Worm (Caenorhabditis elegans) whole organism, young adult: Measurements from ENCODE around the gene nhr-28.
A peak's percentile ranks its signal among the peaks of the same experiment; 100 is the strongest.

Experiments used
- B0019.2 ChIP-seq: fragments of 200-800 bp; sonication (Bioruptor generic); conservative IDR thresholded peaks from 2 replicates; pipeline ENCODE4 v1.3.6; 2022; ENCODE audit warnings: missing genetic modification reagents, missing genetic modification characterization, missing compliant biosample characterization
- B0261.1 ChIP-seq: sonication (generic microtip); optimal IDR thresholded peaks from 2 replicates; lab custom pipeline; 2016; ENCODE audit warnings: mild to moderate bottlenecking, missing genetic modification characterization, moderate library complexity, missing compliant biosample characterization
- B0336.3 ChIP-seq: fragments of 200-800 bp; sonication (Bioruptor generic); IDR thresholded peaks from 2 replicates; pipeline ENCODE4 v1.3.6; 2022; ENCODE audit warnings: missing genetic modification characterization, missing compliant biosample characterization
- C17E4.6 ChIP-seq: fragments of 200-800 bp; sonication (Bioruptor generic); IDR thresholded peaks from 2 replicates; pipeline ENCODE4 v1.3.6; 2022; ENCODE audit warnings: missing genetic modification reagents, missing genetic modification characterization, missing compliant biosample characterization
- D2030.7 ChIP-seq: fragments of 200-800 bp; sonication (Bioruptor generic); IDR thresholded peaks from 2 replicates; pipeline ENCODE4 v1.3.6; 2022; ENCODE audit warnings: missing genetic modification reagents, missing genetic modification characterization, missing compliant biosample characterization
- F37B4.10 ChIP-seq: fragments of 200-800 bp; sonication (Bioruptor generic); IDR thresholded peaks from 2 replicates; pipeline ENCODE4 v1.3.6; 2022; ENCODE audit warnings: missing genetic modification characterization, missing compliant biosample characterization
- F57A8.1 ChIP-seq: fragments of 200-800 bp; sonication (Bioruptor generic); optimal IDR thresholded peaks from 2 replicates; lab custom pipeline; 2018; ENCODE audit warnings: mild to moderate bottlenecking, missing genetic modification characterization, moderate library complexity, missing compliant biosample characterization
- F57C9.4 ChIP-seq: sonication (generic microtip); optimal IDR thresholded peaks from 2 replicates; lab custom pipeline; 2017; ENCODE audit warnings: mild to moderate bottlenecking, missing genetic modification characterization, missing compliant biosample characterization
- Y53F4B.3 ChIP-seq: fragments of 200-800 bp; sonication (Bioruptor generic); IDR thresholded peaks from 2 replicates; pipeline ENCODE4 v1.3.6; 2022; ENCODE audit warnings: missing genetic modification reagents, missing genetic modification characterization, missing compliant biosample characterization
- Y95B8A.8 ChIP-seq: fragments of 200-800 bp; sonication (Bioruptor generic); IDR thresholded peaks from 2 replicates; pipeline ENCODE4 v1.3.6; 2022; ENCODE audit warnings: missing genetic modification reagents, missing genetic modification characterization, missing compliant biosample characterization
- ZK185.1 ChIP-seq: sonication (generic microtip); optimal IDR thresholded peaks from 2 replicates; lab custom pipeline; 2016; ENCODE audit warnings: mild to moderate bottlenecking, missing genetic modification characterization, missing compliant biosample characterization; ENCODE audit not compliant: poor library complexity, severe bottlenecking
- ama-1 ChIP-seq, 3 experiments: fragments of 150-350 bp in 1 of 3; sonication (generic microtip) in 2 of 3; optimal IDR thresholded peaks; 2 replicates each; lab custom pipeline; 2014 to 2018; ENCODE audit warnings: missing biosample characterization in 2 of 3, missing genetic modification characterization in 2 of 3, missing genetic modification reagents in 2 of 3
- aptf-3 ChIP-seq: fragments of 200-800 bp; sonication (Bioruptor generic); IDR thresholded peaks from 2 replicates; pipeline ENCODE4 v1.3.6; 2022; ENCODE audit warnings: missing genetic modification characterization, missing compliant biosample characterization
- atf-7 ChIP-seq: sonication (generic microtip); optimal IDR thresholded peaks from 2 replicates; lab custom pipeline; 2017; ENCODE audit warnings: mild to moderate bottlenecking, missing genetic modification characterization, missing compliant biosample characterization
- attf-5 ChIP-seq: fragments of 200-800 bp; sonication (Bioruptor generic); optimal IDR thresholded peaks from 2 replicates; lab custom pipeline; 2018; ENCODE audit warnings: mild to moderate bottlenecking, missing genetic modification characterization, missing compliant biosample characterization
- ccch-3 ChIP-seq: fragments of 200-800 bp; sonication (Bioruptor generic); optimal IDR thresholded peaks from 2 replicates; lab custom pipeline; 2018; ENCODE audit warnings: mild to moderate bottlenecking, missing genetic modification characterization, missing compliant biosample characterization
- ceh-58 ChIP-seq: fragments of 200-800 bp; sonication (Bioruptor generic); IDR thresholded peaks from 2 replicates; pipeline ENCODE4 v1.3.6; 2022; ENCODE audit warnings: missing genetic modification characterization, missing compliant biosample characterization
- chd-7 ChIP-seq: sonication (generic microtip); optimal IDR thresholded peaks from 2 replicates; lab custom pipeline; 2016; ENCODE audit warnings: mild to moderate bottlenecking, missing genetic modification characterization, moderate library complexity, missing compliant biosample characterization
- die-1 ChIP-seq: sonication (generic microtip); optimal IDR thresholded peaks from 2 replicates; lab custom pipeline; 2016; ENCODE audit warnings: missing genotype, mild to moderate bottlenecking, missing genetic modification characterization, missing compliant biosample characterization
- dpff-1 ChIP-seq: sonication (generic microtip); optimal IDR thresholded peaks from 2 replicates; lab custom pipeline; 2017; ENCODE audit warnings: mild to moderate bottlenecking, missing genetic modification characterization, missing compliant biosample characterization
- dpl-1 ChIP-seq: fragments of 150-350 bp; optimal IDR thresholded peaks from 2 replicates; lab custom pipeline; 2014; ENCODE audit warnings: missing biosample characterization, missing genetic modification reagents, missing genetic modification characterization
- egrh-3 ChIP-seq: fragments of 200-800 bp; sonication (Bioruptor generic); IDR thresholded peaks from 2 replicates; pipeline ENCODE4 v1.3.6; 2022; ENCODE audit warnings: missing genetic modification reagents, missing genetic modification characterization, missing compliant biosample characterization
- hlh-12 ChIP-seq: sonication (generic microtip); optimal IDR thresholded peaks from 2 replicates; lab custom pipeline; 2016; ENCODE audit warnings: missing genetic modification characterization, missing compliant biosample characterization
- hmg-1.2 ChIP-seq: fragments of 200-800 bp; sonication (Bioruptor generic); IDR thresholded peaks from 2 replicates; pipeline ENCODE4 v1.3.6; 2022; ENCODE audit warnings: missing genetic modification reagents, missing genetic modification characterization, missing compliant biosample characterization
- lin-40 ChIP-seq: sonication (generic microtip); optimal IDR thresholded peaks from 2 replicates; lab custom pipeline; 2016; ENCODE audit warnings: missing genetic modification characterization, mild to moderate bottlenecking, missing compliant biosample characterization, missing genotype, missing genetic modification reagents
- lin-54 ChIP-seq: fragments of 200-800 bp; sonication (Bioruptor generic); optimal IDR thresholded peaks from 2 replicates; lab custom pipeline; 2018; ENCODE audit warnings: mild to moderate bottlenecking, missing genetic modification characterization, missing compliant biosample characterization
- lir-1 ChIP-seq: fragments of 200-800 bp; sonication (Bioruptor generic); conservative IDR thresholded peaks from 2 replicates; pipeline ENCODE4 v1.3.6; 2022; ENCODE audit warnings: missing genetic modification reagents, missing genetic modification characterization, missing compliant biosample characterization
- lsy-27 ChIP-seq: sonication (generic microtip); optimal IDR thresholded peaks from 2 replicates; lab custom pipeline; 2017; ENCODE audit warnings: missing genetic modification characterization, mild to moderate bottlenecking, missing compliant biosample characterization, antibody characterized with exemption, missing genotype, borderline replicate concordance; ENCODE audit not compliant: insufficient read depth
- mcd-1 ChIP-seq: fragments of 200-800 bp; sonication (Bioruptor generic); IDR thresholded peaks from 2 replicates; pipeline ENCODE4 v1.3.6; 2022; ENCODE audit warnings: missing genetic modification reagents, missing genetic modification characterization, missing compliant biosample characterization
- nfya-2 ChIP-seq: fragments of 200-800 bp; sonication (Bioruptor generic); IDR thresholded peaks from 2 replicates; pipeline ENCODE4 v1.3.6; 2022; ENCODE audit warnings: missing genetic modification reagents, missing genetic modification characterization, missing compliant biosample characterization
- nhr-80 ChIP-seq: sonication (generic microtip); optimal IDR thresholded peaks from 2 replicates; lab custom pipeline; 2016; ENCODE audit warnings: missing genetic modification characterization, missing compliant biosample characterization
- rpc-1 ChIP-seq, 2 experiments: fragments of 150-350 bp in 1 of 2; sonication (generic microtip) in 1 of 2; optimal IDR thresholded peaks; 2 replicates each; lab custom pipeline; 2014 to 2018; ENCODE audit warnings: missing biosample characterization in 1 of 2, missing genetic modification characterization in 1 of 2, missing genetic modification reagents in 1 of 2, missing genotype in 1 of 2
- sea-2 ChIP-seq: fragments of 200-800 bp; sonication (Bioruptor generic); IDR thresholded peaks from 2 replicates; pipeline ENCODE4 v1.3.6; 2022; ENCODE audit warnings: missing genetic modification characterization, missing compliant biosample characterization
- snpc-3.4 ChIP-seq: sonication (generic microtip); optimal IDR thresholded peaks from 2 replicates; lab custom pipeline; 2017; ENCODE audit warnings: missing genetic modification characterization, mild to moderate bottlenecking, missing compliant biosample characterization, antibody characterized with exemption, moderate library complexity, missing genotype, missing genetic modification reagents
- tbx-9 ChIP-seq: sonication (generic microtip); optimal IDR thresholded peaks from 2 replicates; lab custom pipeline; 2016; ENCODE audit warnings: borderline replicate concordance, missing genetic modification characterization, inconsistent platforms, missing compliant biosample characterization
- tlf-1 ChIP-seq: fragments of 200-800 bp; sonication (Bioruptor generic); optimal IDR thresholded peaks from 2 replicates; lab custom pipeline; 2018; ENCODE audit warnings: mild to moderate bottlenecking, missing genetic modification characterization, missing compliant biosample characterization
- unc-130 ChIP-seq: sonication (generic microtip); optimal IDR thresholded peaks from 2 replicates; lab custom pipeline; 2016; ENCODE audit warnings: missing genetic modification reagents, missing genetic modification characterization, missing compliant biosample characterization
- zim-3 ChIP-seq: sonication (generic microtip); optimal IDR thresholded peaks from 2 replicates; lab custom pipeline; 2017; ENCODE audit warnings: mild to moderate bottlenecking, missing genetic modification characterization, moderate library complexity, missing compliant biosample characterization
- ztf-28 ChIP-seq: fragments of 200-800 bp; sonication (Bioruptor generic); IDR thresholded peaks from 2 replicates; pipeline ENCODE4 v1.3.6; 2022; ENCODE audit warnings: missing genetic modification reagents, missing genetic modification characterization, missing compliant biosample characterization
- ztf-3 ChIP-seq: fragments of 200-800 bp; sonication (Bioruptor generic); optimal IDR thresholded peaks from 2 replicates; lab custom pipeline; 2018; ENCODE audit warnings: mild to moderate bottlenecking, missing genetic modification characterization, missing compliant biosample characterization
- ztf-6 ChIP-seq: fragments of 200-800 bp; sonication (Bioruptor generic); IDR thresholded peaks from 2 replicates; pipeline ENCODE4 v1.3.6; 2022; ENCODE audit warnings: missing genetic modification reagents, missing genetic modification characterization, missing compliant biosample characterization

nhr-28 gene

ce11 chrX:16368969-16369368, 14.2 kb downstream of the nhr-28 start:
- TF ChIP-seq hmg-1.2 (GFP tag; lab: Robert Waterston, UW) = no peak
- no peak for TF ChIP-seq aptf-3 (GFP tag; lab: Robert Waterston, UW)
- TF ChIP-seq ZK185.1 = no peak
- no peak for TF ChIP-seq sea-2
- TF ChIP-seq Y95B8A.8 (GFP tag; lab: Robert Waterston, UW) = no peak
- TF ChIP-seq chd-7 (tag; lab: Kevin White, UChicago) = no peak
- no peak for TF ChIP-seq attf-5
- TF ChIP-seq tlf-1 (GFP tag; lab: Kevin White, UChicago) = no peak
- no peak for TF ChIP-seq ccch-3 (GFP tag; lab: Kevin White, UChicago)
- no peak for TF ChIP-seq die-1 (tag; lab: Kevin White, UChicago)
- TF ChIP-seq hlh-12 (tag; lab: Kevin White, UChicago) = no peak
- no peak for TF ChIP-seq zim-3 (tag; lab: Kevin White, UChicago)
- TF ChIP-seq tbx-9 = no peak
- no peak for TF ChIP-seq ama-1 (optimal IDR thresholded peaks at IDR 0.05; lab: Kevin White, UChicago)
- no peak for TF ChIP-seq ama-1 (GFP tag; optimal IDR thresholded peaks at IDR 0.05; lab: Kevin White, UChicago)
- TF ChIP-seq Y53F4B.3 (GFP tag; lab: Robert Waterston, UW) = no peak
- TF ChIP-seq B0019.2 = no peak

- TF ChIP-seq B0336.3 (GFP tag; lab: Robert Waterston, UW) (no peak), Y95B8A.8 (GFP tag; lab: Robert Waterston, UW) (no peak), F57C9.4 (tag; lab: Kevin White, UChicago) (no peak), lsy-27 (tag; lab: Kevin White, UChicago) (no peak), mcd-1 (GFP tag; lab: Robert Waterston, UW) (no peak), nfya-2 (GFP tag; lab: Robert Waterston, UW) (no peak), unc-130 (GFP tag; lab: Kevin White, UChicago) (no peak), ceh-58 (GFP tag; lab: Robert Waterston, UW) (no peak)
These were observed 14.7 kb downstream of the nhr-28 start for ce11 chrX:16369454-16369853.

ce11 chrX:16375807-16376638, 21.2 kb downstream of the nhr-28 start, which contains the start of gene sur-7:
Gene sur-7, plus strand, starts transcription at chrX:16376588.
- TF ChIP-seq nhr-80 (tag; lab: Kevin White, UChicago) (peak; percentile 49), mcd-1 (GFP tag; lab: Robert Waterston, UW) (0 out of 2 replicates have a peak, but pooled peaks have one; percentile 20), ceh-58 (GFP tag; lab: Robert Waterston, UW) (no peak), D2030.7 (GFP tag; lab: Robert Waterston, UW) (no peak)
- TF ChIP-seq, all 124 proteins: peak for 2

- TF ChIP-seq ama-1 (optimal IDR thresholded peaks at IDR 0.05; lab: Kevin White, UChicago) = no peak
- peak in 1 of 2 experiments; percentile 73 for TF ChIP-seq ama-1 (GFP tag; optimal IDR thresholded peaks at IDR 0.05; lab: Kevin White, UChicago)
- no peak for TF ChIP-seq dpff-1 (tag; lab: Kevin White, UChicago)
- peak; percentile 74 for TF ChIP-seq lin-40 (tag; lab: Kevin White, UChicago)
- no peak for TF ChIP-seq ztf-28
- peak; percentile 92 for TF ChIP-seq B0261.1 (tag; lab: Kevin White, UChicago)
- peak; percentile 42 for TF ChIP-seq lin-54 (GFP tag; lab: Kevin White, UChicago)
- TF ChIP-seq attf-5 = peak; percentile 57
- TF ChIP-seq rpc-1 (optimal IDR thresholded peaks at IDR 0.05; lab: Kevin White, UChicago) = peak; percentile 91
- TF ChIP-seq rpc-1 (tag; optimal IDR thresholded peaks at IDR 0.05; lab: Kevin White, UChicago) = peak; percentile 93
- TF ChIP-seq atf-7 (tag; lab: Kevin White, UChicago) = peak; percentile 83
- TF ChIP-seq snpc-3.4 = peak; percentile 82
- TF ChIP-seq dpl-1 = no peak
- no peak for TF ChIP-seq ztf-3
- no peak for TF ChIP-seq F37B4.10 (GFP tag; lab: Robert Waterston, UW)
- peak; percentile 72 for TF ChIP-seq hmg-1.2 (GFP tag; lab: Robert Waterston, UW)
- no peak for TF ChIP-seq C17E4.6 (GFP tag; lab: Robert Waterston, UW)
- TF ChIP-seq nhr-80 (tag; lab: Kevin White, UChicago) = peak; percentile 95
- no peak for TF ChIP-seq ceh-58 (GFP tag; lab: Robert Waterston, UW)
- 0 out of 2 replicates have a peak, but pooled peaks have one; percentile 7 for TF ChIP-seq lir-1 (GFP tag; lab: Robert Waterston, UW)
- TF ChIP-seq ztf-6 = no peak
- TF ChIP-seq egrh-3 (GFP tag; lab: Robert Waterston, UW) = no peak
- peak; percentile 32; the same call in 1 of the 2 replicates for TF ChIP-seq mcd-1 (GFP tag; lab: Robert Waterston, UW)
- no peak for TF ChIP-seq F57A8.1
These were observed 23.1 kb downstream of the nhr-28 start for ce11 chrX:16377903-16378302.
